Worm (Caenorhabditis elegans) whole organism, L1 larva: ENCODE measurements around the gene srx-64.

ENCODE experiments used
- efl-3 ChIP-seq: fragments of 200-800 bp; sonication (Bioruptor generic); optimal IDR thresholded peaks from 2 replicates; lab custom pipeline; 2018; ENCODE audit warnings: mild to moderate bottlenecking, missing genetic modification characterization, missing compliant biosample characterization
- elt-2 ChIP-seq: sonication (generic microtip); optimal IDR thresholded peaks from 2 replicates; lab custom pipeline; 2016; ENCODE audit warnings: missing genetic modification characterization, mild to moderate bottlenecking, inconsistent platforms, missing compliant biosample characterization, missing genetic modification reagents
- elt-3 ChIP-seq, 6 experiments: fragments of 150-350 bp in 1 of 6; sonication (generic microtip); optimal IDR thresholded peaks; 2 replicates each; lab custom pipeline; 2017 to 2018; ENCODE audit warnings: missing biosample characterization in 6 of 6, missing genetic modification characterization in 6 of 6, inconsistent platforms in 1 of 6
- fkh-4 ChIP-seq: sonication (generic microtip); optimal IDR thresholded peaks from 2 replicates; lab custom pipeline; 2016; ENCODE audit warnings: missing compliant biosample characterization, missing genetic modification characterization, borderline replicate concordance
- lin-15B ChIP-seq: fragments of 150-350 bp; sonication (generic microtip); optimal IDR thresholded peaks from 3 replicates; lab custom pipeline; 2014; ENCODE audit warnings: missing biosample characterization, missing genetic modification characterization
- nhr-237 ChIP-seq: fragments of 150-350 bp; optimal IDR thresholded peaks from 2 replicates; lab custom pipeline; 2014; ENCODE audit warnings: missing biosample characterization, missing genetic modification characterization
- nhr-28 ChIP-seq: fragments of 150-350 bp; optimal IDR thresholded peaks from 2 replicates; lab custom pipeline; 2014; ENCODE audit warnings: missing biosample characterization, missing genetic modification characterization
- nhr-71 ChIP-seq: sonication (generic microtip); optimal IDR thresholded peaks from 2 replicates; lab custom pipeline; 2016; ENCODE audit warnings: mild to moderate bottlenecking, missing genetic modification characterization, moderate library complexity, missing compliant biosample characterization
- snpc-4 ChIP-seq: fragments of 150-350 bp; optimal IDR thresholded peaks from 2 replicates; lab custom pipeline; 2014; ENCODE audit warnings: missing biosample characterization, missing genetic modification characterization
- xbp-1 ChIP-seq: sonication (generic microtip); optimal IDR thresholded peaks from 2 replicates; lab custom pipeline; 2016; ENCODE audit warnings: missing genetic modification characterization, missing compliant biosample characterization
- zag-1 ChIP-seq: fragments of 150-350 bp; optimal IDR thresholded peaks from 2 replicates; lab custom pipeline; 2014; ENCODE audit warnings: missing biosample characterization, missing genetic modification characterization

DNA sequence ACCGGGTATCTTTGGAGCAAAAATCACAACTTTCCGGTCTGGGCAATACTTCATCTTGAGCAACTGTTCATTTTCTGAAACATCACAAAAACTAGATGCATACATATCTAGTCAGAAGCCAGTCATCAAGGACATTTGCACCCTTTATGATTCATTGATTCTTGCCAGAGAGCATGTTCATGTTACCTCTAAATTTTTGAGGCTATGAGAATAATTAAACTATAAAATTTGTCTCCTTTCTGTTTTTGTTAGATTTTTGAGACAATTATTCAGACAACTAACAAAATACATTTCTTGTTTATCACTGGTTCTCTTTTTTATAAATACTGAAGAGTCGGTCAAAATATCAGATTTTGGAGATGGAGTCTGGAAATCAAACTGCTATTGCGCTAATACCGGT is 12.7 kb upstream of the srx-64 start, which contains the start of gene srx-67:
- TF ChIP-seq snpc-4 (tag; lab: Kevin White, UChicago): no peak
- no peak for TF ChIP-seq lin-15B (tag; lab: Kevin White, UChicago)
- TF ChIP-seq fkh-4: no peak
- no peak for TF ChIP-seq elt-2
- TF ChIP-seq nhr-237 (tag; lab: Kevin White, UChicago): no peak
- no peak for TF ChIP-seq nhr-28 (tag; lab: Kevin White, UChicago)
- no peak for TF ChIP-seq nhr-71 (tag; lab: Kevin White, UChicago)
- TF ChIP-seq xbp-1 (tag; lab: Kevin White, UChicago): no peak
- TF ChIP-seq efl-3 (GFP tag; lab: Kevin White, UChicago): no peak
- no peak for TF ChIP-seq zag-1
- TF ChIP-seq elt-3 (tag; optimal IDR thresholded peaks at IDR 0.05; lab: Kevin White, UChicago): no peak
